Fruit fly (Drosophila melanogaster): Measurements from ENCODE around the gene Ugt304A1.

Ugt304A1 gene

dm6 chr3R:11221437-11222230, 46.4 kb upstream of the Ugt304A1 start, which contains the start of the genes CG6693 and RpL3 (continued):
- peak; percentile 85 for TF ChIP-seq CG3281 (GFP tag; optimal IDR thresholded peaks at IDR 0.05)
- TF ChIP-seq CG4707 (GFP tag; optimal IDR thresholded peaks at IDR 0.05): peak; percentile 90
- peak; percentile 77; the same call in 1 of the 2 replicates for TF ChIP-seq CG42726 (GFP tag; IDR thresholded peaks at IDR 0.05; ENCODE audit: partially characterized antibody)
- TF ChIP-seq CG32767 (GFP tag; IDR thresholded peaks at IDR 0.05): peak; percentile 49; the same call in 1 of the 2 replicates
- peak; percentile 60 for TF ChIP-seq Nf-YC (tag; optimal IDR thresholded peaks at IDR 0.05)
- TF ChIP-seq CG6791 (GFP tag; IDR thresholded peaks at IDR 0.05; ENCODE audit: partially characterized antibody): no peak; the same call in 2 of the 3 replicates
- TF ChIP-seq nerfin-1 (tag; optimal IDR thresholded peaks at IDR 0.05): peak; percentile 71
- TF ChIP-seq Oaz (GFP tag; IDR thresholded peaks at IDR 0.05): no peak
- peak; percentile 65 for TF ChIP-seq CG6683 (GFP tag; optimal IDR thresholded peaks at IDR 0.05)
- TF ChIP-seq Camta (GFP tag; optimal IDR thresholded peaks at IDR 0.05): peak; percentile 38
- peak; percentile 43 for TF ChIP-seq cato (GFP tag; optimal IDR thresholded peaks at IDR 0.05; ENCODE audit: borderline replicate concordance)
- peak; percentile 99 for TF ChIP-seq Sin3A (optimal IDR thresholded peaks at IDR 0.05)
- TF ChIP-seq CG11504 (tag; optimal IDR thresholded peaks at IDR 0.05): peak; percentile 67
- TF ChIP-seq Med (GFP tag): peak; percentile 98
- peak; percentile 55 for TF ChIP-seq CG2120 (GFP tag; optimal IDR thresholded peaks at IDR 0.05)
- TF ChIP-seq crc (GFP tag; optimal IDR thresholded peaks at IDR 0.05): no peak
- TF ChIP-seq Ptx1 (GFP tag; IDR thresholded peaks at IDR 0.05): peak; percentile 43; the same call in 1 of the 2 replicates
- no peak for TF ChIP-seq tup (GFP tag; optimal IDR thresholded peaks at IDR 0.05)
- peak; percentile 43; the same call in 2 of the 3 replicates for TF ChIP-seq dysf (GFP tag; IDR thresholded peaks at IDR 0.05)
- peak; percentile 36; the same call in 1 of the 3 replicates for TF ChIP-seq CG6175 (GFP tag; IDR thresholded peaks at IDR 0.05)
- TF ChIP-seq tna (GFP tag; IDR thresholded peaks at IDR 0.05; ENCODE audit: partially characterized antibody): peak; percentile 27; the same call in 1 of the 2 replicates
- TF ChIP-seq chn (GFP tag; optimal IDR thresholded peaks at IDR 0.05): peak; percentile 43
- TF ChIP-seq oc (tag; optimal IDR thresholded peaks at IDR 0.05): peak; percentile 79
- TF ChIP-seq Dfd (GFP tag; optimal IDR thresholded peaks at IDR 0.05): no peak
- peak; percentile 75 for TF ChIP-seq CG11085 (GFP tag; IDR thresholded peaks at IDR 0.05)
- peak; percentile 39 for TF ChIP-seq CG7745 (tag; optimal IDR thresholded peaks at IDR 0.05)
- peak; percentile 53; the same call in 1 of the 2 replicates for TF ChIP-seq Adf1 (GFP tag; IDR thresholded peaks at IDR 0.05)
- TF ChIP-seq Dip3 (GFP tag; optimal IDR thresholded peaks at IDR 0.05): peak; percentile 44
- TF ChIP-seq dimm (GFP tag; IDR thresholded peaks at IDR 0.05): no peak
- TF ChIP-seq org-1 (GFP tag; optimal IDR thresholded peaks at IDR 0.05): peak; percentile 56
- peak in 1 of 2 experiments; percentile 34 for TF ChIP-seq crp (GFP tag; optimal IDR thresholded peaks at IDR 0.05)
- TF ChIP-seq pum (GFP tag; optimal IDR thresholded peaks at IDR 0.05): no peak
- peak; percentile 54 for TF ChIP-seq CG1529 (GFP tag; optimal IDR thresholded peaks at IDR 0.05)
- TF ChIP-seq CG7928 (GFP tag; optimal IDR thresholded peaks at IDR 0.05): peak; percentile 97
- TF ChIP-seq croc (GFP tag; conservative IDR thresholded peaks at IDR 0.05): no peak
- TF ChIP-seq CG8359 (GFP tag; optimal IDR thresholded peaks at IDR 0.05; ENCODE audit: borderline replicate concordance): peak; percentile 46
- TF ChIP-seq CG12769 (tag; optimal IDR thresholded peaks at IDR 0.05): peak; percentile 82
- peak; percentile 51; the same call in 1 of the 2 replicates for TF ChIP-seq Bgb (GFP tag; IDR thresholded peaks at IDR 0.05; ENCODE audit: partially characterized antibody)
- no peak; the same call in 1 of the 2 replicates for TF ChIP-seq Scr (GFP tag; IDR thresholded peaks at IDR 0.05; ENCODE audit: partially characterized antibody)
- peak; percentile 47; the same call in 1 of the 2 replicates for TF ChIP-seq Drgx (GFP tag; IDR thresholded peaks at IDR 0.05)
- peak; percentile 27 for TF ChIP-seq Bteb2 (GFP tag; optimal IDR thresholded peaks at IDR 0.05)
- peak; percentile 27 for TF ChIP-seq CG30020 (tag; optimal IDR thresholded peaks at IDR 0.05)
- TF ChIP-seq Eip74EF (GFP tag; optimal IDR thresholded peaks at IDR 0.05): peak in 1 of 2 experiments; percentile 83
- peak; percentile 64 for TF ChIP-seq CTCF (GFP tag; optimal IDR thresholded peaks at IDR 0.05)
- TF ChIP-seq Sry-β (GFP tag; optimal IDR thresholded peaks at IDR 0.05): peak; percentile 45
- peak; percentile 80 for TF ChIP-seq unpg (GFP tag; optimal IDR thresholded peaks at IDR 0.05)
- peak; percentile 82 for TF ChIP-seq stc (GFP tag; IDR thresholded peaks at IDR 0.05)
- peak; percentile 71 for TF ChIP-seq rib (GFP tag; IDR thresholded peaks at IDR 0.05)
